Worm (Caenorhabditis elegans) whole organism, L1 larva: Measurements from ENCODE around the gene sri-28.

Experiments
- C04F5.9 ChIP-seq: sonication (generic microtip); optimal IDR thresholded peaks from 2 replicates; lab custom pipeline; 2016; ENCODE audit warnings: missing genetic modification characterization, missing compliant biosample characterization
- C16A3.4 ChIP-seq: fragments of 150-350 bp; optimal IDR thresholded peaks from 2 replicates; lab custom pipeline; 2014; ENCODE audit warnings: missing biosample characterization, missing genetic modification characterization
- Y116A8C.19 ChIP-seq: sonication (generic microtip); optimal IDR thresholded peaks from 2 replicates; lab custom pipeline; 2016; ENCODE audit warnings: missing compliant biosample characterization, missing genetic modification characterization, borderline replicate concordance
- aha-1 ChIP-seq: fragments of 150-350 bp; optimal IDR thresholded peaks from 2 replicates; lab custom pipeline; 2014; ENCODE audit warnings: missing biosample characterization, missing genetic modification characterization
- alr-1 ChIP-seq: fragments of 200-800 bp; sonication (Bioruptor generic); optimal IDR thresholded peaks from 2 replicates; lab custom pipeline; 2018; ENCODE audit warnings: borderline replicate concordance, mild to moderate bottlenecking, missing genetic modification characterization, missing compliant biosample characterization
- aly-2 ChIP-seq: fragments of 150-350 bp; optimal IDR thresholded peaks from 2 replicates; lab custom pipeline; 2014; ENCODE audit warnings: missing biosample characterization, missing genetic modification characterization
- ama-1 ChIP-seq: fragments of 150-350 bp; optimal IDR thresholded peaks from 2 replicates; lab custom pipeline; 2014
- blmp-1 ChIP-seq: fragments of 150-350 bp; optimal IDR thresholded peaks from 2 replicates; lab custom pipeline; 2014; ENCODE audit warnings: missing biosample characterization, missing genetic modification characterization
- ceh-63 ChIP-seq: fragments of 200-800 bp; sonication (Bioruptor generic); optimal IDR thresholded peaks from 2 replicates; lab custom pipeline; 2018; ENCODE audit warnings: mild to moderate bottlenecking, missing genetic modification characterization, missing compliant biosample characterization
- ceh-82 ChIP-seq, 3 experiments: fragments of 150-350 bp in 1 of 3; sonication (generic microtip) in 2 of 3; optimal IDR thresholded peaks; 2 replicates each; lab custom pipeline; 2014 to 2017; ENCODE audit warnings: missing biosample characterization in 3 of 3, missing genetic modification characterization in 3 of 3
- ces-1 ChIP-seq: fragments of 150-350 bp; optimal IDR thresholded peaks from 2 replicates; lab custom pipeline; 2014; ENCODE audit warnings: missing biosample characterization, missing genetic modification reagents, missing genetic modification characterization
- efl-1 ChIP-seq, 4 experiments: fragments of 150-350 bp; optimal IDR thresholded peaks in 3 of 4; peaks in 1 of 4; 1 replicate in 1 of 4; 2 replicates in 3 of 4; lab custom pipeline; 2014; ENCODE audit warnings: missing biosample characterization in 2 of 4, missing genetic modification characterization in 2 of 4, missing genetic modification reagents in 2 of 4
- efl-3 ChIP-seq: fragments of 200-800 bp; sonication (Bioruptor generic); optimal IDR thresholded peaks from 2 replicates; lab custom pipeline; 2018; ENCODE audit warnings: mild to moderate bottlenecking, missing genetic modification characterization, missing compliant biosample characterization
- egl-27 ChIP-seq, 2 experiments: fragments of 150-350 bp in 1 of 2; sonication (generic microtip); optimal IDR thresholded peaks; 3 replicates each; lab custom pipeline; 2017 to 2018; ENCODE audit warnings: missing biosample characterization in 2 of 2, missing genetic modification characterization in 2 of 2, missing genetic modification reagents in 2 of 2
- elt-2 ChIP-seq: sonication (generic microtip); optimal IDR thresholded peaks from 2 replicates; lab custom pipeline; 2016; ENCODE audit warnings: missing genetic modification characterization, mild to moderate bottlenecking, inconsistent platforms, missing compliant biosample characterization, missing genetic modification reagents
- fkh-10 ChIP-seq: sonication (generic microtip); optimal IDR thresholded peaks from 2 replicates; lab custom pipeline; 2017; ENCODE audit warnings: missing biosample characterization, missing genetic modification reagents, missing genetic modification characterization
- fkh-4 ChIP-seq: sonication (generic microtip); optimal IDR thresholded peaks from 2 replicates; lab custom pipeline; 2016; ENCODE audit warnings: missing compliant biosample characterization, missing genetic modification characterization, borderline replicate concordance
- fkh-8 ChIP-seq: sonication (generic microtip); optimal IDR thresholded peaks from 2 replicates; lab custom pipeline; 2016; ENCODE audit warnings: mild to moderate bottlenecking, missing genetic modification characterization, missing compliant biosample characterization
- grh-1 ChIP-seq: fragments of 200-800 bp; sonication (Bioruptor generic); IDR thresholded peaks from 2 replicates; pipeline ENCODE4 v1.3.6; 2022; ENCODE audit warnings: missing genetic modification reagents, missing genetic modification characterization, missing compliant biosample characterization
- hlh-17 ChIP-seq: fragments of 200-800 bp; sonication (Bioruptor generic); optimal IDR thresholded peaks from 2 replicates; lab custom pipeline; 2018; ENCODE audit warnings: missing genetic modification characterization, mild to moderate bottlenecking, missing compliant biosample characterization, moderate library complexity, borderline replicate concordance
- lin-14 ChIP-seq: fragments of 200-800 bp; sonication (Bioruptor generic); optimal IDR thresholded peaks from 2 replicates; lab custom pipeline; 2018; ENCODE audit warnings: mild to moderate bottlenecking, missing genetic modification characterization, moderate library complexity, missing compliant biosample characterization
- lin-15B ChIP-seq: fragments of 150-350 bp; sonication (generic microtip); optimal IDR thresholded peaks from 3 replicates; lab custom pipeline; 2014; ENCODE audit warnings: missing biosample characterization, missing genetic modification characterization
- lsy-2 ChIP-seq, 2 experiments: fragments of 150-350 bp; optimal IDR thresholded peaks; 2 replicates each; lab custom pipeline; 2014; ENCODE audit warnings: missing biosample characterization in 2 of 2, missing genetic modification characterization in 2 of 2
- mab-9 ChIP-seq: fragments of 200-800 bp; sonication (Bioruptor generic); IDR thresholded peaks from 2 replicates; pipeline ENCODE4 v1.3.6; 2022; ENCODE audit warnings: missing genetic modification reagents, missing genetic modification characterization, missing compliant biosample characterization
- nhr-11 ChIP-seq: fragments of 150-350 bp; optimal IDR thresholded peaks from 2 replicates; lab custom pipeline; 2014; ENCODE audit warnings: missing biosample characterization, missing genetic modification characterization
- nhr-19 ChIP-seq: fragments of 200-800 bp; sonication (Bioruptor generic); conservative IDR thresholded peaks from 2 replicates; pipeline ENCODE4 v1.3.6; 2022; ENCODE audit warnings: missing genetic modification characterization, missing compliant biosample characterization
- nhr-20 ChIP-seq: sonication (generic microtip); optimal IDR thresholded peaks from 2 replicates; lab custom pipeline; 2016; ENCODE audit warnings: mild to moderate bottlenecking, missing genetic modification characterization, missing compliant biosample characterization
- nhr-237 ChIP-seq: fragments of 150-350 bp; optimal IDR thresholded peaks from 2 replicates; lab custom pipeline; 2014; ENCODE audit warnings: missing biosample characterization, missing genetic modification characterization
- nhr-28 ChIP-seq: fragments of 150-350 bp; optimal IDR thresholded peaks from 2 replicates; lab custom pipeline; 2014; ENCODE audit warnings: missing biosample characterization, missing genetic modification characterization
- nhr-47 ChIP-seq: sonication (generic microtip); optimal IDR thresholded peaks from 2 replicates; lab custom pipeline; 2016; ENCODE audit warnings: mild to moderate bottlenecking, missing genetic modification characterization, moderate library complexity, missing compliant biosample characterization
- nhr-77 ChIP-seq: fragments of 150-350 bp; optimal IDR thresholded peaks from 2 replicates; lab custom pipeline; 2014; ENCODE audit warnings: missing biosample characterization, missing genetic modification characterization
- nhr-85 ChIP-seq: sonication (generic microtip); peaks from one replicate; lab custom pipeline; 2016; ENCODE audit warnings: missing genetic modification characterization, inconsistent platforms, missing compliant biosample characterization
- pax-3 ChIP-seq: fragments of 200-800 bp; sonication (Bioruptor generic); optimal IDR thresholded peaks from 2 replicates; lab custom pipeline; 2018; ENCODE audit warnings: mild to moderate bottlenecking, missing genetic modification characterization, moderate library complexity, missing compliant biosample characterization
- rnt-1 ChIP-seq: sonication (generic microtip); optimal IDR thresholded peaks from 2 replicates; lab custom pipeline; 2016; ENCODE audit warnings: mild to moderate bottlenecking, missing genetic modification characterization, moderate library complexity, missing compliant biosample characterization
- skn-1 ChIP-seq: fragments of 150-350 bp; optimal IDR thresholded peaks from 2 replicates; lab custom pipeline; 2014; ENCODE audit warnings: missing biosample characterization, missing genetic modification characterization
- snu-23 ChIP-seq: sonication (generic microtip); optimal IDR thresholded peaks from 2 replicates; lab custom pipeline; 2016; ENCODE audit warnings: missing genetic modification characterization, missing compliant biosample characterization
- sox-4 ChIP-seq: sonication (generic microtip); optimal IDR thresholded peaks from 2 replicates; lab custom pipeline; 2016; ENCODE audit warnings: missing genetic modification characterization, missing compliant biosample characterization
- unc-30 ChIP-seq: sonication (generic microtip); optimal IDR thresholded peaks from 2 replicates; lab custom pipeline; 2017; ENCODE audit warnings: missing biosample characterization, missing genetic modification characterization
- unc-98 ChIP-seq: fragments of 200-800 bp; sonication (Bioruptor generic); IDR thresholded peaks from 2 replicates; pipeline ENCODE4 v1.3.6; 2022; ENCODE audit warnings: missing genetic modification characterization, missing compliant biosample characterization
- vab-15 ChIP-seq: sonication (generic microtip); optimal IDR thresholded peaks from 2 replicates; lab custom pipeline; 2017; ENCODE audit warnings: missing genotype, mild to moderate bottlenecking, missing genetic modification characterization, missing compliant biosample characterization
- ztf-4 ChIP-seq: fragments of 150-350 bp; optimal IDR thresholded peaks from 2 replicates; lab custom pipeline; 2014; ENCODE audit warnings: missing biosample characterization, missing genetic modification characterization

sri-28 gene

ce11 chrII:3036344-3036743 lies 12.1 kb upstream of the sri-28 start:
- TF ChIP-seq nhr-85 (tag; lab: Kevin White, UChicago) = peak; percentile 43
- TF ChIP-seq snu-23 (GFP tag; lab: Kevin White, UChicago) = no peak
- no peak for TF ChIP-seq Y116A8C.19
- TF ChIP-seq efl-1 (optimal IDR thresholded peaks at IDR 0.05; lab: Kevin White, UChicago) = no peak
- TF ChIP-seq efl-1 (GFP tag; optimal IDR thresholded peaks at IDR 0.05 in 1 of 2; lab: Kevin White, UChicago) = peak in 1 of 2 experiments; percentile 92

DNA sequence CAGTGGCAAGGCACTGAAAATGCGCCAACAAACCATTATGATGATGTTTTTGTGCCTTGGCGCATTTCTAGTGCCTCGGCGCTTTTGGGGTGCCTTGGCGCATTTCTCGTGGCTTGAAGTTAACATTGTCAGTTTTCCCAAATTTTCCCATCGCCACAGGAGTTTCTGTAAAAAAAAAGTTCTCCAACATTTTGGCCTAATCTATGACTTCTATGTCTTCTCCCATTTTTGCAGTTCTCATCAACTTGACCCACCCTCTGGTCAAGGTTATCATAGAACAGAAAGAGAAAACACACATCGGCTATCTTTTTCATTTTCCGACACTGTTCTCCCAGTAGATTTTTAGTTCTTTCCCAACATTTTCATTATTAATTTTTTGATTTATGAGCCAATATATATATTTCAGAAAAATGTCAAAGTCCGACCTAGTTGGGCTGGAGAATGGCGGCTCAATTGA lies 10.0 kb upstream of the sri-28 start, which contains the start of the genes B0454.26 and B0454.5:
Gene B0454.26, minus strand, starts transcription at position 101 of the 457 bp plus-strand sequence.
Gene B0454.5, plus strand, starts transcription at position 407 of the 457 bp plus-strand sequence.
- TF ChIP-seq ces-1 (GFP tag; lab: Kevin White, UChicago) (no peak), efl-1 (optimal IDR thresholded peaks at IDR 0.05; lab: Kevin White, UChicago) (no peak), efl-1 (GFP tag; optimal IDR thresholded peaks at IDR 0.05 in 1 of 2; lab: Kevin White, UChicago) (peak in 1 of 2 experiments; percentile 2), blmp-1 (peak; percentile 58), lin-15B (tag; lab: Kevin White, UChicago) (no peak), ztf-4 (tag; lab: Kevin White, UChicago) (no peak), nhr-28 (tag; lab: Kevin White, UChicago) (no peak), fkh-10 (GFP tag; lab: Kevin White, UChicago) (no peak), rnt-1 (tag; lab: Kevin White, UChicago) (no peak)

DNA sequence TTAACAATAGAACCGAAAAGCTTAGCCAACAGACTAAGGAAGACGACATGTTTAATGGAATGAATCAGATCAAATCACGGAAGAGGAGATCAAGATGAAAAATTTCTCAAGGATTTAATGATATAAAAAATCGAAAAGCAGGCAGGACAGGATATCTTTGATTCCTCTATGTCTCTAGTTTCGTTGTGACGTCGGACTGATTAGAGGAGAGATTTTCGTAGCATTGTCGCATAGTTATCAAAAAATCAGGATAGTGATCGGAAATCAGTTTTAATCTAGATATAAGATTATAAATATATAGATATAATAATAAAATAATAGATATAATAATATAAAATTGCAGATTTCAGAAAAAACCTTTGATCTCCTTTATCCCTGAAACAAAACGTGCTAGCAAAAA lies 5.1 kb upstream of the sri-28 start, which contains the start of gene B0454.8:
Gene B0454.8, minus strand, starts transcription at position 101 of the 400 bp plus-strand sequence.
- no peak for TF ChIP-seq grh-1
- TF ChIP-seq aly-2 = no peak
- TF ChIP-seq unc-30 (tag; lab: Kevin White, UChicago) = no peak
- TF ChIP-seq blmp-1 = no peak
- TF ChIP-seq nhr-19 (GFP tag; lab: Robert Waterston, UW) = no peak
- TF ChIP-seq efl-3 (GFP tag; lab: Kevin White, UChicago) = no peak
- no peak for TF ChIP-seq ama-1
- TF ChIP-seq alr-1 = no peak
- TF ChIP-seq nhr-20 (tag; lab: Kevin White, UChicago) = no peak
- no peak for TF ChIP-seq vab-15
- no peak for TF ChIP-seq egl-27 (tag; optimal IDR thresholded peaks at IDR 0.05; lab: Kevin White, UChicago)

- no peak for TF ChIP-seq ama-1
- TF ChIP-seq lsy-2 (tag; optimal IDR thresholded peaks at IDR 0.05; lab: Kevin White, UChicago) = no peak
- TF ChIP-seq C04F5.9 (tag; lab: Kevin White, UChicago) = no peak
- no peak for TF ChIP-seq sox-4 (tag; lab: Kevin White, UChicago)
- no peak for TF ChIP-seq unc-98 (GFP tag; lab: Robert Waterston, UW)
- TF ChIP-seq skn-1 = no peak
- no peak for TF ChIP-seq ceh-63 (GFP tag; lab: Kevin White, UChicago)
- no peak for TF ChIP-seq nhr-237 (tag; lab: Kevin White, UChicago)
- TF ChIP-seq mab-9 (GFP tag; lab: Robert Waterston, UW) = no peak
- TF ChIP-seq ceh-82 (tag; optimal IDR thresholded peaks at IDR 0.05; lab: Kevin White, UChicago) = no peak
- TF ChIP-seq fkh-8 (tag; lab: Kevin White, UChicago) = no peak
- no peak for TF ChIP-seq lin-14
- no peak for TF ChIP-seq nhr-47
- TF ChIP-seq hlh-17 = no peak
- TF ChIP-seq, all 84 proteins: peak for 0
Measured at ce11 chrII:3044023-3044422, 4.5 kb upstream of the sri-28 start, which contains the start of gene sri-29. sri-29 (plus strand) TSS chrII:3044323.

- TF ChIP-seq rnt-1 (tag; lab: Kevin White, UChicago) = no peak
- TF ChIP-seq grh-1 = no peak
- TF ChIP-seq fkh-8 (tag; lab: Kevin White, UChicago) = no peak
- no peak for TF ChIP-seq C16A3.4
- no peak for TF ChIP-seq pax-3
- TF ChIP-seq nhr-77 (tag; lab: Kevin White, UChicago) = no peak
- TF ChIP-seq nhr-11 = no peak
- no peak for TF ChIP-seq elt-2 (tag; lab: Kevin White, UChicago)
- no peak for TF ChIP-seq aha-1 (tag; lab: Kevin White, UChicago)
- TF ChIP-seq fkh-4 (tag; lab: Kevin White, UChicago) = no peak
- TF ChIP-seq nhr-237 (tag; lab: Kevin White, UChicago) = no peak
- TF ChIP-seq aly-2 = no peak
- no peak for TF ChIP-seq unc-98 (GFP tag; lab: Robert Waterston, UW)
Measured at ce11 chrII:3045422-3045821, 3.1 kb upstream of the sri-28 start.
